Fruit fly (Drosophila melanogaster) whole organism, embryonic: ENCODE results near the gene CG14110.

Source experiments
- Asciz ChIP-seq: fragments of 200-800 bp; sonication (Bioruptor generic); optimal IDR thresholded peaks from 2 replicates; lab custom pipeline; 2017; ENCODE audit warnings: missing biosample characterization, mild to moderate bottlenecking, missing genetic modification characterization, missing genetic modification reagents
- BtbVII ChIP-seq: fragments of 200-800 bp; sonication (Bioruptor generic); optimal IDR thresholded peaks from 3 replicates; lab custom pipeline; 2017; ENCODE audit warnings: missing biosample characterization, mild to moderate bottlenecking, missing genetic modification characterization
- CG10209 ChIP-seq: fragments of 200-800 bp; sonication (Bioruptor generic); optimal IDR thresholded peaks from 3 replicates; lab custom pipeline; 2017; ENCODE audit warnings: missing biosample characterization, mild to moderate bottlenecking, missing genetic modification characterization, missing genetic modification reagents
- CG10274 ChIP-seq: fragments of 200-800 bp; sonication (Bioruptor generic); optimal IDR thresholded peaks from 3 replicates; lab custom pipeline; 2017; ENCODE audit warnings: missing biosample characterization, mild to moderate bottlenecking, missing genetic modification characterization
- CG10431 ChIP-seq: fragments of 200-800 bp; sonication (Bioruptor generic); optimal IDR thresholded peaks from 3 replicates; lab custom pipeline; 2018; ENCODE audit warnings: missing biosample characterization, mild to moderate bottlenecking, missing genetic modification characterization
- CG11093 ChIP-seq: fragments of 200-800 bp; sonication (Bioruptor generic); IDR thresholded peaks from 3 replicates; pipeline ENCODE4 v1.3.6; 2022; ENCODE audit warnings: missing biosample characterization, missing genetic modification characterization
- CG12942 ChIP-seq: fragments of 200-800 bp; sonication (Bioruptor generic); optimal IDR thresholded peaks from 3 replicates; lab custom pipeline; 2016; ENCODE audit warnings: missing biosample characterization, missing genetic modification characterization
- CG13296 ChIP-seq: fragments of 200-800 bp; sonication (Bioruptor generic); optimal IDR thresholded peaks from 3 replicates; lab custom pipeline; 2018; ENCODE audit warnings: missing biosample characterization, mild to moderate bottlenecking, missing genetic modification characterization
- CG15073 ChIP-seq: fragments of 200-800 bp; sonication (Bioruptor generic); optimal IDR thresholded peaks from 2 replicates; lab custom pipeline; 2016; ENCODE audit warnings: missing biosample characterization, missing genetic modification characterization
- CG15696 ChIP-seq: fragments of 200-800 bp; sonication (Bioruptor generic); optimal IDR thresholded peaks from 2 replicates; lab custom pipeline; 2019; ENCODE audit warnings: missing biosample characterization, mild to moderate bottlenecking, missing genetic modification characterization, moderate library complexity
- CG30431 ChIP-seq: fragments of 200-800 bp; sonication (Bioruptor generic); optimal IDR thresholded peaks from 2 replicates; lab custom pipeline; 2017; ENCODE audit warnings: missing biosample characterization, missing genetic modification characterization
- CG33213 ChIP-seq: fragments of 200-800 bp; sonication (Bioruptor generic); optimal IDR thresholded peaks from 3 replicates; lab custom pipeline; 2016; ENCODE audit warnings: missing biosample characterization, missing genetic modification characterization
- CG34422 ChIP-seq: fragments of 200-800 bp; sonication (Bioruptor generic); IDR thresholded peaks from 3 replicates; pipeline ENCODE4 v1.3.6; 2022; ENCODE audit warnings: missing biosample characterization, missing genetic modification characterization
- CG42726 ChIP-seq: fragments of 200-800 bp; sonication (Bioruptor generic); IDR thresholded peaks from 2 replicates; pipeline ENCODE4 v1.3.6; 2022; ENCODE audit warnings: missing biosample characterization, missing genetic modification characterization; ENCODE audit not compliant: partially characterized antibody
- CG4404 ChIP-seq: fragments of 200-800 bp; sonication (Bioruptor generic); IDR thresholded peaks from 2 replicates; pipeline ENCODE4 v1.3.6; 2022; ENCODE audit warnings: missing biosample characterization, missing genetic modification characterization
- CG6175 ChIP-seq: fragments of 200-800 bp; sonication (Bioruptor generic); IDR thresholded peaks from 3 replicates; pipeline ENCODE4 v1.3.6; 2022; ENCODE audit warnings: missing biosample characterization, missing genetic modification characterization
- CG6791 ChIP-seq: fragments of 200-800 bp; sonication (Bioruptor generic); IDR thresholded peaks from 3 replicates; pipeline ENCODE4 v1.3.6; 2022; ENCODE audit warnings: missing biosample characterization, missing genetic modification characterization; ENCODE audit not compliant: partially characterized antibody
- CoRest ChIP-seq: fragments of 200-800 bp; sonication (Bioruptor generic); optimal IDR thresholded peaks from 3 replicates; lab custom pipeline; 2018; ENCODE audit warnings: missing biosample characterization, mild to moderate bottlenecking, missing genetic modification characterization, moderate library complexity
- CrebB ChIP-seq: fragments of 200-800 bp; sonication (Bioruptor generic); optimal IDR thresholded peaks from 3 replicates; lab custom pipeline; 2018; ENCODE audit warnings: missing biosample characterization, mild to moderate bottlenecking, missing genetic modification characterization
- Dfd ChIP-seq, 2 experiments: fragments of >200 bp; optimal IDR thresholded peaks; 2 replicates each; lab custom pipeline; 2017; ENCODE audit warnings: missing biosample characterization in 2 of 2, missing genetic modification characterization in 2 of 2
- Doc3 ChIP-seq: fragments of 200-800 bp; sonication (Bioruptor generic); IDR thresholded peaks from 3 replicates; pipeline ENCODE4 v1.3.6; 2022; ENCODE audit warnings: missing biosample characterization, missing genetic modification characterization; ENCODE audit not compliant: partially characterized antibody
- GATAe ChIP-seq: fragments of 200-800 bp; sonication (Bioruptor generic); conservative IDR thresholded peaks from 2 replicates; pipeline ENCODE4 v1.3.6; 2022; ENCODE audit warnings: missing biosample characterization, missing genetic modification characterization
- HLH4C ChIP-seq: fragments of 200-800 bp; sonication (Bioruptor generic); IDR thresholded peaks from 3 replicates; pipeline ENCODE4 v1.3.6; 2022; ENCODE audit warnings: missing biosample characterization, missing genetic modification characterization; ENCODE audit not compliant: partially characterized antibody
- HLH54F ChIP-seq: fragments of 200-800 bp; sonication (Bioruptor generic); optimal IDR thresholded peaks from 3 replicates; lab custom pipeline; 2016; ENCODE audit warnings: missing biosample characterization, missing genetic modification characterization
- HmgD ChIP-seq: fragments of 200-800 bp; sonication (Bioruptor generic); optimal IDR thresholded peaks from 3 replicates; lab custom pipeline; 2016; ENCODE audit warnings: missing biosample characterization, missing genetic modification characterization
- Jarid2 ChIP-seq: fragments of 200-800 bp; sonication (Bioruptor generic); optimal IDR thresholded peaks from 3 replicates; lab custom pipeline; 2017; ENCODE audit warnings: mild to moderate bottlenecking, missing biosample characterization, missing genetic modification reagents, missing genetic modification characterization
- Lpt ChIP-seq: fragments of >200 bp; optimal IDR thresholded peaks from 2 replicates; lab custom pipeline; 2018; ENCODE audit warnings: missing biosample characterization, missing genetic modification characterization
- Pdp1 ChIP-seq, 2 experiments: fragments of 200-800 bp; sonication (Bioruptor generic); optimal IDR thresholded peaks; 3 replicates each; lab custom pipeline; 2016; ENCODE audit warnings: missing biosample characterization in 2 of 2, missing genetic modification characterization in 2 of 2, mild to moderate bottlenecking in 1 of 2, moderate library complexity in 1 of 2
- Side ChIP-seq: fragments of 200-800 bp; sonication (Bioruptor generic); optimal IDR thresholded peaks from 2 replicates; lab custom pipeline; 2016; ENCODE audit warnings: missing biosample characterization, missing genetic modification characterization
- Sry-β ChIP-seq: fragments of 200-800 bp; sonication (Bioruptor generic); optimal IDR thresholded peaks from 2 replicates; lab custom pipeline; 2018; ENCODE audit warnings: missing biosample characterization, mild to moderate bottlenecking, missing genetic modification characterization, moderate library complexity
- Ssrp ChIP-seq: fragments of 200-800 bp; sonication (Bioruptor generic); optimal IDR thresholded peaks from 2 replicates; lab custom pipeline; 2018; ENCODE audit warnings: missing biosample characterization, mild to moderate bottlenecking, missing genetic modification characterization, moderate library complexity
- aop ChIP-seq: fragments of 200-800 bp; sonication (Bioruptor generic); IDR thresholded peaks from 2 replicates; pipeline ENCODE4 v1.3.6; 2022; ENCODE audit warnings: missing biosample characterization, missing genetic modification characterization
- bowl ChIP-seq: fragments of 200-800 bp; sonication (Bioruptor generic); IDR thresholded peaks from 2 replicates; pipeline ENCODE4 v1.3.6; 2022; ENCODE audit warnings: missing biosample characterization, missing genetic modification characterization
- ci ChIP-seq: fragments of 200-800 bp; sonication (Bioruptor generic); IDR thresholded peaks from 3 replicates; pipeline ENCODE4 v1.3.6; 2022; ENCODE audit warnings: missing biosample characterization, missing genetic modification characterization
- da ChIP-seq: fragments of 200-800 bp; sonication (Bioruptor generic); optimal IDR thresholded peaks from 2 replicates; lab custom pipeline; 2016; ENCODE audit warnings: missing biosample characterization, missing genetic modification characterization
- dm ChIP-seq: fragments of 200-800 bp; sonication (Bioruptor generic); optimal IDR thresholded peaks from 3 replicates; lab custom pipeline; 2016; ENCODE audit warnings: missing biosample characterization, missing genetic modification characterization
- gsb ChIP-seq: fragments of 200-800 bp; sonication (Bioruptor generic); IDR thresholded peaks from 2 replicates; pipeline ENCODE4 v1.3.6; 2022; ENCODE audit warnings: missing biosample characterization, missing genetic modification characterization
- hb ChIP-seq: fragments of 200-800 bp; sonication (Bioruptor generic); IDR thresholded peaks from 3 replicates; pipeline ENCODE4 v1.3.6; 2022; ENCODE audit warnings: missing biosample characterization, missing genetic modification characterization; ENCODE audit not compliant: partially characterized antibody
- lbe ChIP-seq: fragments of 200-800 bp; sonication (Bioruptor generic); optimal IDR thresholded peaks from 2 replicates; lab custom pipeline; 2016; ENCODE audit warnings: missing biosample characterization, mild to moderate bottlenecking, missing genetic modification characterization
- lilli ChIP-seq: fragments of 200-800 bp; sonication (Bioruptor generic); optimal IDR thresholded peaks from 3 replicates; lab custom pipeline; 2016; ENCODE audit warnings: missing biosample characterization, missing genetic modification characterization
- onecut ChIP-seq: fragments of 200-800 bp; sonication (Bioruptor generic); IDR thresholded peaks from 2 replicates; pipeline ENCODE4 v1.3.6; 2022; ENCODE audit warnings: missing biosample characterization, missing genetic modification characterization
- p53 ChIP-seq: fragments of 200-800 bp; sonication (Bioruptor generic); optimal IDR thresholded peaks from 2 replicates; lab custom pipeline; 2016; ENCODE audit warnings: missing biosample characterization, missing genetic modification characterization
- prd ChIP-seq, 3 experiments: fragments of >200 bp in 2 of 3; fragments of 200-800 bp in 1 of 3; sonication (Bioruptor generic) in 1 of 3; optimal IDR thresholded peaks in 2 of 3; IDR thresholded peaks in 1 of 3; 2 replicates in 2 of 3; 3 replicates in 1 of 3; pipeline versions ENCODE4 v1.3.6 to Lab custom; 2017 to 2022; ENCODE audit warnings: missing biosample characterization in 1 of 3, missing genetic modification characterization in 1 of 3
- sisA ChIP-seq: fragments of 200-800 bp; sonication (Bioruptor generic); IDR thresholded peaks from 2 replicates; pipeline ENCODE4 v1.3.6; 2022; ENCODE audit warnings: missing biosample characterization, missing genetic modification characterization
- sob ChIP-seq: fragments of 200-800 bp; sonication (Bioruptor generic); IDR thresholded peaks from 2 replicates; pipeline ENCODE4 v1.3.6; 2022; ENCODE audit warnings: missing biosample characterization, missing genetic modification characterization
- ttk ChIP-seq: fragments of 200-800 bp; sonication (Bioruptor generic); IDR thresholded peaks from 2 replicates; pipeline ENCODE4 v2.1.2; 2022; ENCODE audit warnings: missing biosample characterization, missing genetic modification characterization
- wor ChIP-seq: fragments of 200-800 bp; sonication (Bioruptor generic); IDR thresholded peaks from 2 replicates; pipeline ENCODE4 v1.3.6; 2022; ENCODE audit warnings: missing biosample characterization, missing genetic modification characterization
- zf30C ChIP-seq: fragments of 200-800 bp; sonication (Bioruptor generic); optimal IDR thresholded peaks from 3 replicates; lab custom pipeline; 2018; ENCODE audit warnings: missing biosample characterization, mild to moderate bottlenecking, missing genetic modification characterization
- zfh1 ChIP-seq: fragments of 200-800 bp; sonication (Bioruptor generic); IDR thresholded peaks from 3 replicates; pipeline ENCODE4 v1.3.6; 2022; ENCODE audit warnings: missing biosample characterization, missing genetic modification characterization
- zfh2 ChIP-seq: fragments of 200-800 bp; sonication (Bioruptor generic); optimal IDR thresholded peaks from 2 replicates; lab custom pipeline; 2016; ENCODE audit warnings: missing biosample characterization, missing genetic modification characterization

Gene CG14110

DNA sequence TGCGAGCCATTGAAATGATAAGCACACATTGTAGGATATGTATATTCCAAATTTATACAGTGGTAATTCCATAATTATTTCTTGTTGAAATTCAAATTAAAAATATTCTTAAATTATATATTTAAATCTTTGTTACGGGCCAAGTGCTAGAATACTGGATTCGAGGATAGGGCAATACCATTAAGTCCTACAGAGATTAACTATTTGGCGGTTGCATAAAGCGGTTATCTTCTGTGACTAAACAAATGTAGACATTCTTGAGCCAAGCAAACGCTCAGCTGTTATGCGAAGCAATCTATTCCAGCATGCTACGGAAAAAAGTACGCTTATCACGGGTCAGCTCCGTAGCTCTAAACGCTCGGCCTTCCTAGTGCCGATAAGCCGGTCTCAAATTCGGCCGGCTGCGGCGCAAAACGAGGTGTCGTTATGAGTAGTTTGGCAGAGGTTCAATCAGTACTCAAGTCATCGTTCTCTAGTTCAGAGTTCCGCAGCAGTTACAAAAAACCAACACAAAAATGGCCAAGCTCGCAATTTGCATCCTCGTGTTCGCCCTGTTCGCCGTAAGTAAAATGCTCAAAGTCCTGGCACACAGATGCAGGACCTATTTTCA is 28.4 kb upstream of the CG14110 start, which contains the start of gene Nplp2 (continued):
- TF ChIP-seq Doc3 (GFP tag; lab: Robert Waterston, UW) (no peak), da (GFP tag; lab: Kevin White, UChicago) (no peak), zf30C (GFP tag; lab: Kevin White, UChicago) (no peak), Lpt (GFP tag; lab: Kevin White, UChicago) (no peak), CrebB (no peak), Pdp1 (GFP tag; optimal IDR thresholded peaks at IDR 0.05; lab: Kevin White, UChicago) (peak in 1 of 2 experiments; percentile 56), Asciz (GFP tag; lab: Kevin White, UChicago) (no peak), ci (GFP tag; lab: Robert Waterston, UW) (peak; percentile 62; the same call in 2 of the 3 replicates), Side (GFP tag; lab: Kevin White, UChicago) (no peak), Dfd (GFP tag; optimal IDR thresholded peaks at IDR 0.05; lab: Kevin White, UChicago) (no peak), prd (optimal IDR thresholded peaks at IDR 0.05; lab: Kevin White, UChicago) (no peak), prd (GFP tag; IDR thresholded peaks at IDR 0.05; lab: Robert Waterston, UW) (peak; percentile 73), sisA (GFP tag; lab: Robert Waterston, UW) (peak; percentile 32; the same call in 1 of the 2 replicates), aop (GFP tag; lab: Robert Waterston, UW) (no peak), HLH54F (GFP tag; lab: Kevin White, UChicago) (no peak), CG33213 (GFP tag; lab: Kevin White, UChicago) (no peak), CG10274 (GFP tag; lab: Kevin White, UChicago) (no peak), Ssrp (no peak), CG11093 (GFP tag; lab: Robert Waterston, UW) (peak; percentile 46; the same call in 1 of the 3 replicates), ttk (GFP tag; lab: Robert Waterston, UW) (peak; percentile 41; the same call in 1 of the 2 replicates), Sry-β (GFP tag; lab: Kevin White, UChicago) (no peak), zfh1 (GFP tag; lab: Robert Waterston, UW) (0 out of 3 replicates have a peak, but pooled peaks have one; percentile 44), CG6175 (GFP tag; lab: Robert Waterston, UW) (0 out of 3 replicates have a peak, but pooled peaks have one; percentile 8), HmgD (no peak), wor (GFP tag; lab: Robert Waterston, UW) (0 out of 2 replicates have a peak, but pooled peaks have one; percentile 19), lbe (no peak), GATAe (GFP tag; lab: Robert Waterston, UW) (no peak), lilli (GFP tag; lab: Kevin White, UChicago) (no peak), CoRest (tag; lab: Kevin White, UChicago) (peak; percentile 71), CG34422 (GFP tag; lab: Robert Waterston, UW) (peak; percentile 70), Jarid2 (GFP tag; lab: Kevin White, UChicago) (no peak), CG4404 (GFP tag; lab: Robert Waterston, UW) (peak; percentile 56), CG42726 (no peak), p53 (GFP tag; lab: Kevin White, UChicago) (no peak), CG15073 (no peak), sob (peak; percentile 75), zfh2 (GFP tag; lab: Kevin White, UChicago) (no peak), CG10431 (GFP tag; lab: Kevin White, UChicago) (no peak), gsb (no peak), CG12942 (GFP tag; lab: Kevin White, UChicago) (no peak), CG6791 (no peak), bowl (no peak), CG30431 (peak; percentile 53), onecut (GFP tag; lab: Robert Waterston, UW) (peak; percentile 54), dm (GFP tag; lab: Kevin White, UChicago) (no peak), HLH4C (GFP tag; lab: Robert Waterston, UW) (no peak), hb (GFP tag; lab: Robert Waterston, UW) (no peak), CG15696 (tag; lab: Kevin White, UChicago) (peak; percentile 72), CG10209 (GFP tag; lab: Kevin White, UChicago) (peak; percentile 56), BtbVII (GFP tag; lab: Kevin White, UChicago) (no peak), CG13296 (GFP tag; lab: Kevin White, UChicago) (peak; percentile 10)
